Fruit fly (Drosophila melanogaster): ENCODE data around the gene Taf4.

The Taf4 gene

DNA sequence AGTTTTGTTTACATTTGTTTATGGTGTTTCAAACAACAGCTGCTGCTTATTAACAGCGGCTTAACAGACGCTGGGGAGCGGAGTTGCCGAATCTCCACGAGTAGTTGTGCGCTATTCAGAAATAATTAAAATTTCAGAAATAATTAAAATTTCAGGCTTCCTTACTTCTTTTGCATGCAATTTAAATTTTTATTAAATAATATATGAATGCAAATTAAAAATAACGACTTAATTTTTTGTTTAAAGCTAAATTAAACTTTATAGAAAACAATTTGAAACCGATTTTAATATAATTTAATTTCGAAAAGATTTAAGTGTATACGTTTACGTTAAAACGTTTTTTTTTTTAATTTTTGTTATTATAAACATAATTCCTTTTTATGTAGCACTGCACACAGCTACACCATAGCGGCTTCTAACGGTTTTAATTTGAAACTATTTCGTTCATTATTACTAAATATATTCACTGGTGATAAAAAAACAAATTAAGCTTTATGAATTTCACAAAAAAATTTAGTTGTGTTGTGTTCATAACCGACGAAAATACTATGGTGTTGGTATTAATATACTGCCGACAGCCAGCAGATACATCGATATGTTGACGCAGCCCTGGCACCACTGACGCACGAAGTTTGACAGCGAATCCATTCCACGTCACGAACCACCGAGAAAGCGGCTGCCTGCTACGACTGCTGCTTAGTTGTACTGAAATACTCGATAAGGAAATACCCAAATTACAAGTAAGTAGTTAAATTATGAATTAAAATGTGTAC, 16.1 kb downstream of the Taf4 start, which contains the start of gene SsRbeta (continued):
- TF ChIP-seq CG12071 (GFP tag; optimal IDR thresholded peaks at IDR 0.05) (no peak), Rx (GFP tag; IDR thresholded peaks at IDR 0.05) (peak; percentile 46), Usf (GFP tag; optimal IDR thresholded peaks at IDR 0.05) (no peak), az2 (GFP tag; optimal IDR thresholded peaks at IDR 0.05) (no peak), mld (GFP tag; IDR thresholded peaks at IDR 0.05; ENCODE audit: partially characterized antibody) (no peak), CG34224 (GFP tag; IDR thresholded peaks at IDR 0.05; ENCODE audit: partially characterized antibody) (peak; percentile 59), CG4854 (GFP tag; optimal IDR thresholded peaks at IDR 0.05) (no peak), CG17385 (GFP tag; optimal IDR thresholded peaks at IDR 0.05) (no peak), sd (tag; optimal IDR thresholded peaks at IDR 0.05) (no peak), nerfin-2 (GFP tag; IDR thresholded peaks at IDR 0.05; ENCODE audit: partially characterized antibody) (peak; percentile 45), Trl (optimal IDR thresholded peaks at IDR 0.05) (no peak), Trl (GFP tag; optimal IDR thresholded peaks at IDR 0.05) (no peak), Xbp1 (GFP tag; optimal IDR thresholded peaks at IDR 0.05) (peak; percentile 48), jing (GFP tag; optimal IDR thresholded peaks at IDR 0.05) (no peak), Hand (GFP tag; optimal IDR thresholded peaks at IDR 0.05) (no peak), Med (GFP tag) (peak; percentile 91), CG4820 (GFP tag; optimal IDR thresholded peaks at IDR 0.05) (no peak), Hmr (GFP tag; optimal IDR thresholded peaks at IDR 0.05) (peak; percentile 4), esg (GFP tag; conservative IDR thresholded peaks at IDR 0.05) (peak; percentile 41), CG31441 (GFP tag; IDR thresholded peaks at IDR 0.05) (peak; percentile 65), bowl (GFP tag; IDR thresholded peaks at IDR 0.05) (no peak), prd (optimal IDR thresholded peaks at IDR 0.05) (no peak), prd (GFP tag; IDR thresholded peaks at IDR 0.05) (peak; percentile 49), run (tag; optimal IDR thresholded peaks at IDR 0.05) (no peak), ara (GFP tag; IDR thresholded peaks at IDR 0.05) (peak; percentile 20; the same call in 1 of the 2 replicates), fru (optimal IDR thresholded peaks at IDR 0.05) (no peak), tx (GFP tag; optimal IDR thresholded peaks at IDR 0.05) (no peak), Antp (GFP tag; optimal IDR thresholded peaks at IDR 0.05) (no peak), vnd (GFP tag; IDR thresholded peaks at IDR 0.05; ENCODE audit: partially characterized antibody) (0 out of 3 replicates have a peak, but pooled peaks have one; percentile 39), cato (GFP tag; optimal IDR thresholded peaks at IDR 0.05; ENCODE audit: borderline replicate concordance) (no peak), CG33557 (GFP tag; optimal IDR thresholded peaks at IDR 0.05) (no peak), maf-S (GFP tag; optimal IDR thresholded peaks at IDR 0.05) (no peak), CG18764 (GFP tag; optimal IDR thresholded peaks at IDR 0.05) (no peak), Drgx (GFP tag; IDR thresholded peaks at IDR 0.05) (no peak; the same call in 1 of the 2 replicates), Dp (GFP tag; optimal IDR thresholded peaks at IDR 0.05) (peak; percentile 25), salm (tag; optimal IDR thresholded peaks at IDR 0.05) (no peak), CG6813 (GFP tag; optimal IDR thresholded peaks at IDR 0.05) (no peak), HHEX (GFP tag; optimal IDR thresholded peaks at IDR 0.05) (no peak), CG12391 (tag; optimal IDR thresholded peaks at IDR 0.05) (peak; percentile 32), CG31224 (GFP tag; IDR thresholded peaks at IDR 0.05) (0 out of 2 replicates have a peak, but pooled peaks have one; percentile 48), ken (GFP tag; IDR thresholded peaks at IDR 0.05) (peak; percentile 63; the same call in 2 of the 3 replicates), org-1 (GFP tag; optimal IDR thresholded peaks at IDR 0.05) (peak; percentile 1), CG15011 (GFP tag; optimal IDR thresholded peaks at IDR 0.05) (no peak), sisA (GFP tag; IDR thresholded peaks at IDR 0.05) (no peak; the same call in 1 of the 2 replicates), stc (GFP tag; IDR thresholded peaks at IDR 0.05) (peak; percentile 55), Nf-YB (GFP tag; optimal IDR thresholded peaks at IDR 0.05) (no peak), gem (tag; optimal IDR thresholded peaks at IDR 0.05) (peak; percentile 63), CG8089 (GFP tag; optimal IDR thresholded peaks at IDR 0.05) (no peak), shn (GFP tag; optimal IDR thresholded peaks at IDR 0.05) (no peak), Max (GFP tag; optimal IDR thresholded peaks at IDR 0.05) (no peak)

Data from whole organism, embryonic.